Worm (Caenorhabditis elegans): ENCODE results near the gene vha-5.
A peak's percentile ranks its signal among the peaks of the same experiment; 100 is the strongest.

vha-5 gene

DNA sequence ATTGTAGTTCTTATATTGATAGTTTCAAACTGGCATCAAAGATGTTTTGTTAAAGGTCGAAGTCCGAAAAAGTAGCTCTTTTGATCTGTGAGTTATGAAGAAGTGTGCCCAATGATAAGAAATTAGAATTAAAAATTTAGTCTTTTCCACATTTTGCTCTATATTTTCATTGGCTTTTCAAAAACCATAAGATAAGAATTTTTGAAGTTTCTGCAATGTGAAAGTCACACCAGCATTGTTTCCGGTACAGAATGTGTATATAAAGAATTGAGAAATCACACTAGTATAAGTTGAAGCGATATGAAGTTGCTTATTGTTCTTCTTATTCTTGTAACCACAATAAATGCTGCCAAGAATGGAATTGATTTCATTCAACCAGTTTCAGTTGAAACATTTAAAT is 28.8 kb downstream of the vha-5 start, which contains the start of gene lys-10:
Gene lys-10 (plus strand): TSS at position 301 of the 400 bp plus-strand sequence.
- TF ChIP-seq madf-9 (GFP tag; conservative IDR thresholded peaks at IDR 0.05) (no peak), F49E8.2 (tag; optimal IDR thresholded peaks at IDR 0.05; ENCODE audit: borderline replicate concordance) (no peak), nhr-237 (tag; optimal IDR thresholded peaks at IDR 0.05) (no peak), lin-29 (GFP tag; IDR thresholded peaks at IDR 0.05) (no peak)

DNA sequence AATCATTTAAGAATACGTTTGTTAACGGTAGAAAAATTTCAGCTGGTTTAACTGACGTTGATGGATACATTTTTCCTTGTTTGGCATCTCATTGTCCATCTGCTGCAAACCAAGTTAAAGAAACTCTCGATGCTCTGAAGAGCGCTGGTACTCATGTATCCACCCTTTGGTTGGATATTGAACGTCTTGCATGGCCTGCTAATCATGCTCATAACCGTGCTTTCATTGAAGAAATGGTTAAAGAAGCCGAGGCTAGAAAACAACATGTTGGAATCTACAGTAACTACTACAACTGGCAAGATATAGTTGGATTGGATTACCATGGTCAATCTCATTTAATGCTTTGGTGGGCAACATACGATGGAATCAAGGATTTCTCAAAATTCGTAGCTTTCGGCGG is 29.3 kb downstream of the vha-5 start:
- TF ChIP-seq pha-4 (GFP tag; IDR thresholded peaks at IDR 0.05) (no peak), pha-4 (tag; optimal IDR thresholded peaks at IDR 0.05) (no peak), nhr-41 (GFP tag; IDR thresholded peaks at IDR 0.05) (no peak), unc-62 (GFP tag; optimal IDR thresholded peaks at IDR 0.05 in 1 of 2) (peak in 1 of 2 experiments; percentile 97), unc-62 (tag; optimal IDR thresholded peaks at IDR 0.05) (no peak), lir-3 (tag; optimal IDR thresholded peaks at IDR 0.05) (no peak), lin-38 (GFP tag; IDR thresholded peaks at IDR 0.05) (no peak), cey-2 (tag; optimal IDR thresholded peaks at IDR 0.05; ENCODE audit: borderline replicate concordance, insufficient read depth) (no peak)

DNA sequence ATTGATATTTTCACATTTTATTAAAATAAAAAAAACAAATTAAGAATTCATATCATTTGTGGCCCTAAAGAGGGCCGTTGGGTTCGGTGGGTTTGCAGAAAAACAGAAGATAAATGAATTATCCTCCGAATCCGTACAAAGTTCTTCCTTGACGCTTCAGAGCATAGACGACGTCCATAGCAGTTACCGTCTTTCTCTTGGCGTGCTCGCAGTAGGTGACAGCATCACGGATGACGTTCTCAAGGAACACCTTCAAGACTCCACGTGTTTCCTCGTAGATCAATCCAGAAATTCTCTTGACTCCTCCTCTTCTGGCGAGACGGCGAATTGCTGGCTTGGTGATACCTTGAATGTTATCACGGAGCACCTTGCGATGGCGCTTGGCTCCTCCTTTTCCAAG is 29.8 kb downstream of the vha-5 start:
- TF ChIP-seq F49E8.2 (tag; optimal IDR thresholded peaks at IDR 0.05; ENCODE audit: borderline replicate concordance) (no peak), nhr-77 (tag; optimal IDR thresholded peaks at IDR 0.05) (no peak), daf-16 (GFP tag; optimal IDR thresholded peaks at IDR 0.05) (no peak), daf-16 (tag; optimal IDR thresholded peaks at IDR 0.05) (no peak), unc-62 (GFP tag; optimal IDR thresholded peaks at IDR 0.05 in 1 of 2) (no peak), unc-62 (tag; optimal IDR thresholded peaks at IDR 0.05) (no peak), T20F7.1 (GFP tag; optimal IDR thresholded peaks at IDR 0.05) (no peak), nhr-237 (tag; optimal IDR thresholded peaks at IDR 0.05) (no peak), duxl-1 (tag; optimal IDR thresholded peaks at IDR 0.05; ENCODE audit: poor library complexity) (no peak), mdt-29 (GFP tag; IDR thresholded peaks at IDR 0.05) (no peak), nhr-10 (tag; optimal IDR thresholded peaks at IDR 0.05) (no peak), lsy-2 (tag; optimal IDR thresholded peaks at IDR 0.05) (no peak), ces-1 (GFP tag; optimal IDR thresholded peaks at IDR 0.05) (no peak)

DNA sequence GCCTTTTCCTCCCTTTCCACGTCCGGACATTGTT is 30.0 kb downstream of the vha-5 start, which contains the start of gene his-31:
Gene his-31 (minus strand): TSS at position 30 of the 34 bp plus-strand sequence.
- TF ChIP-seq pha-4 (GFP tag; IDR thresholded peaks at IDR 0.05), result no peak
- no peak for TF ChIP-seq pha-4 (tag; optimal IDR thresholded peaks at IDR 0.05)
- no peak for TF ChIP-seq ZK546.5 (tag; optimal IDR thresholded peaks at IDR 0.05)
- no peak for TF ChIP-seq php-3 (GFP tag; IDR thresholded peaks at IDR 0.05)
- no peak for TF ChIP-seq tra-1 (GFP tag; IDR thresholded peaks at IDR 0.05)
- TF ChIP-seq zip-2 (tag; optimal IDR thresholded peaks at IDR 0.05), result no peak
- no peak for TF ChIP-seq dve-1 (tag; optimal IDR thresholded peaks at IDR 0.05; ENCODE audit: insufficient read depth)
- TF ChIP-seq nhr-76 (tag; optimal IDR thresholded peaks at IDR 0.05), result no peak
- TF ChIP-seq rbr-2 (tag; optimal IDR thresholded peaks at IDR 0.05), result no peak
- no peak for TF ChIP-seq vab-7 (GFP tag; IDR thresholded peaks at IDR 0.05)
- TF ChIP-seq daf-12 (tag; optimal IDR thresholded peaks at IDR 0.05), result no peak
- no peak for TF ChIP-seq D1046.2 (GFP tag; IDR thresholded peaks at IDR 0.05)
- TF ChIP-seq egl-43 (GFP tag; IDR thresholded peaks at IDR 0.05), result no peak
- TF ChIP-seq pqm-1 (tag; optimal IDR thresholded peaks at IDR 0.05), result no peak
- TF ChIP-seq gei-8 (GFP tag; optimal IDR thresholded peaks at IDR 0.05), result no peak
- TF ChIP-seq ama-1 (optimal IDR thresholded peaks at IDR 0.05), result no peak
